Worm (Caenorhabditis elegans): ENCODE results near the gene srj-13.

DNA sequence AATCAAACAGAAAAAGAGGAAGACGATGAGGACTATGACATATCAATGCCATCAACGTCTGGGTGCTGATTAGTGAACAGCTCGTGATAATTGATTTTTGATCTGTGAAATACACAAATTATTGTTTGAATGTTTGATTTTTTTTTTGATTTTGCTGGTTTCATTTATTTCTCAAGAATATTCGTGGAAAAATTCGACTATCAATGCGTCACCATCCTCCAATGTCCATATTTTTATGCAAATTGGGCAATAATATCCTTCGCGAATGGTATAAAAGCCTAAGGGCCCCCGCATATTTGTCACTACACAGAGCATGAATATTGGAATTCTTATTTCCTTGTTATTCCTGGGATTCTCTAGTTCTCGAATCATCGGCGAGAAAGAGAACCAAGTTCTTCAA is 37.4 kb downstream of the srj-13 start, which contains the start of gene try-13:
- TF ChIP-seq nhr-25 (tag; optimal IDR thresholded peaks at IDR 0.05), result no peak
- no peak for TF ChIP-seq elt-3 (tag; optimal IDR thresholded peaks at IDR 0.05)
- no peak for TF ChIP-seq ama-1 (optimal IDR thresholded peaks at IDR 0.05)
- TF ChIP-seq fos-1 (tag; optimal IDR thresholded peaks at IDR 0.05), result no peak
- no peak for TF ChIP-seq unc-62 (GFP tag; optimal IDR thresholded peaks at IDR 0.05)
- TF ChIP-seq snpc-4 (tag; optimal IDR thresholded peaks at IDR 0.05), result no peak
- no peak for TF ChIP-seq hmg-11 (tag; optimal IDR thresholded peaks at IDR 0.05)
- TF ChIP-seq pqm-1 (tag; optimal IDR thresholded peaks at IDR 0.05), result no peak

All from whole organism, L3 larva.